Worm (Caenorhabditis elegans): Measurements from ENCODE around the gene C29F3.3.

ce11 chrV:15298597-15298996 lies 48.6 kb downstream of the C29F3.3 start, which contains the start of gene cpr-3:
- TF ChIP-seq W03F9.2 (tag; optimal IDR thresholded peaks at IDR 0.05) (no peak), dao-5 (tag; optimal IDR thresholded peaks at IDR 0.05) (no peak)
